Fruit fly (Drosophila melanogaster) whole organism, prepupa: ENCODE data around the gene axo.

Source experiments
- Blimp-1 ChIP-seq: fragments of 200-800 bp; sonication (Bioruptor generic); optimal IDR thresholded peaks from 3 replicates; lab custom pipeline; 2017; ENCODE audit warnings: missing biosample characterization, missing genetic modification characterization, mild to moderate bottlenecking, moderate library complexity, missing genetic modification reagents
- CG10669 ChIP-seq: fragments of 200-800 bp; sonication (Bioruptor generic); optimal IDR thresholded peaks from 3 replicates; lab custom pipeline; 2018; ENCODE audit warnings: missing biosample characterization, mild to moderate bottlenecking, missing genetic modification characterization, moderate library complexity
- CG11294 ChIP-seq: fragments of 200-800 bp; sonication (Bioruptor generic); IDR thresholded peaks from 2 replicates; pipeline ENCODE4 v1.3.6; 2022; ENCODE audit warnings: missing biosample characterization, missing genetic modification characterization
- CG11762 ChIP-seq: fragments of 200-800 bp; sonication (Bioruptor generic); optimal IDR thresholded peaks from 3 replicates; lab custom pipeline; 2016; ENCODE audit warnings: missing biosample characterization, missing genetic modification characterization; ENCODE audit not compliant: insufficient read depth
- CG11902 ChIP-seq: fragments of 200-800 bp; sonication (Bioruptor generic); optimal IDR thresholded peaks from 3 replicates; lab custom pipeline; 2016; ENCODE audit warnings: missing biosample characterization, missing genetic modification characterization
- CG15336 ChIP-seq: fragments of 200-800 bp; sonication (Bioruptor generic); IDR thresholded peaks from 2 replicates; pipeline ENCODE4 v1.3.6; 2022; ENCODE audit warnings: missing biosample characterization, missing genetic modification characterization
- CG16779 ChIP-seq: fragments of 200-800 bp; sonication (Bioruptor generic); optimal IDR thresholded peaks from 3 replicates; lab custom pipeline; 2017; ENCODE audit warnings: missing biosample characterization, mild to moderate bottlenecking, missing genetic modification characterization
- CG31627 ChIP-seq: fragments of 200-800 bp; sonication (Bioruptor generic); optimal IDR thresholded peaks from 3 replicates; lab custom pipeline; 2016; ENCODE audit warnings: missing biosample characterization, missing genetic modification characterization
- CG32006 ChIP-seq: fragments of 200-800 bp; sonication (Bioruptor generic); optimal IDR thresholded peaks from 3 replicates; lab custom pipeline; 2017; ENCODE audit warnings: missing biosample characterization, mild to moderate bottlenecking, missing genetic modification characterization
- CG34406 ChIP-seq: fragments of 200-800 bp; sonication (Bioruptor generic); optimal IDR thresholded peaks from 3 replicates; lab custom pipeline; 2016; ENCODE audit warnings: missing biosample characterization, missing genetic modification characterization
- CG3919 ChIP-seq: fragments of 200-800 bp; sonication (Bioruptor generic); optimal IDR thresholded peaks from 3 replicates; lab custom pipeline; 2016; ENCODE audit warnings: missing biosample characterization, missing genetic modification characterization
- CG6163 ChIP-seq: fragments of 200-800 bp; sonication (Bioruptor generic); IDR thresholded peaks from 3 replicates; pipeline ENCODE4 v1.3.6; 2022; ENCODE audit warnings: missing biosample characterization, missing genetic modification characterization
- CG6276 ChIP-seq: fragments of 200-800 bp; sonication (Bioruptor generic); optimal IDR thresholded peaks from 2 replicates; lab custom pipeline; 2017; ENCODE audit warnings: missing biosample characterization, mild to moderate bottlenecking, missing genetic modification characterization
- CG6808 ChIP-seq: fragments of 200-800 bp; sonication (Bioruptor generic); optimal IDR thresholded peaks from 3 replicates; lab custom pipeline; 2017; ENCODE audit warnings: missing biosample characterization, missing genetic modification characterization, mild to moderate bottlenecking, moderate library complexity, missing genetic modification reagents
- CG6854 ChIP-seq: fragments of 200-800 bp; sonication (Bioruptor generic); optimal IDR thresholded peaks from 2 replicates; lab custom pipeline; 2017; ENCODE audit warnings: missing biosample characterization, mild to moderate bottlenecking, missing genetic modification characterization
- CG7368 ChIP-seq: fragments of 200-800 bp; sonication (Bioruptor generic); optimal IDR thresholded peaks from 3 replicates; lab custom pipeline; 2016; ENCODE audit warnings: missing biosample characterization, missing genetic modification characterization
- CG8119 ChIP-seq: fragments of 200-800 bp; sonication (Bioruptor generic); IDR thresholded peaks from 3 replicates; pipeline ENCODE4 v1.3.6; 2022; ENCODE audit warnings: missing biosample characterization, missing genetic modification characterization
- Eip75B ChIP-seq: fragments of 200-800 bp; sonication (Bioruptor generic); optimal IDR thresholded peaks from 3 replicates; lab custom pipeline; 2016; ENCODE audit warnings: missing biosample characterization, missing genetic modification characterization
- Eip78C ChIP-seq: fragments of 200-800 bp; sonication (Bioruptor generic); peaks from one replicate; lab custom pipeline; 2016; ENCODE audit warnings: missing biosample characterization, missing genetic modification characterization
- Ets96B ChIP-seq: fragments of 200-800 bp; optimal IDR thresholded peaks from 2 replicates; lab custom pipeline; 2019; ENCODE audit warnings: missing biosample characterization, mild to moderate bottlenecking, missing genetic modification characterization, moderate library complexity
- Gug ChIP-seq: fragments of 200-800 bp; sonication (Bioruptor generic); IDR thresholded peaks from 2 replicates; pipeline ENCODE4 v1.3.6; 2022; ENCODE audit warnings: missing biosample characterization, missing genetic modification characterization
- Hr38 ChIP-seq: sonication (Bioruptor generic); optimal IDR thresholded peaks from 2 replicates; lab custom pipeline; 2016; ENCODE audit warnings: missing biosample characterization, missing genetic modification characterization
- Hr39 ChIP-seq: fragments of 200-800 bp; sonication (Bioruptor generic); optimal IDR thresholded peaks from 2 replicates; lab custom pipeline; 2016; ENCODE audit warnings: missing biosample characterization, missing genetic modification characterization
- Lpt ChIP-seq: fragments of 200-800 bp; sonication (Bioruptor generic); optimal IDR thresholded peaks from 3 replicates; lab custom pipeline; 2016; ENCODE audit warnings: missing biosample characterization, missing genetic modification characterization
- Met ChIP-seq: fragments of 200-800 bp; sonication (Bioruptor generic); optimal IDR thresholded peaks from 3 replicates; lab custom pipeline; 2016; ENCODE audit warnings: missing biosample characterization, missing genetic modification characterization
- OdsH ChIP-seq: fragments of 200-800 bp; sonication (Bioruptor generic); optimal IDR thresholded peaks from 3 replicates; lab custom pipeline; 2016; ENCODE audit warnings: missing biosample characterization, missing genetic modification characterization
- Smox ChIP-seq: fragments of 200-800 bp; sonication (Bioruptor generic); optimal IDR thresholded peaks from 3 replicates; lab custom pipeline; 2016; ENCODE audit warnings: missing biosample characterization, missing genetic modification characterization
- Sox102F ChIP-seq: fragments of 200-800 bp; sonication (Bioruptor generic); optimal IDR thresholded peaks from 2 replicates; lab custom pipeline; 2016; ENCODE audit warnings: missing biosample characterization, mild to moderate bottlenecking, missing genetic modification characterization
- Sox14 ChIP-seq: fragments of 200-800 bp; sonication (Bioruptor generic); optimal IDR thresholded peaks from 3 replicates; lab custom pipeline; 2016; ENCODE audit warnings: missing biosample characterization, missing genetic modification characterization
- Sox15 ChIP-seq: fragments of 200-800 bp; sonication (Bioruptor generic); optimal IDR thresholded peaks from 3 replicates; lab custom pipeline; 2016; ENCODE audit warnings: missing biosample characterization, missing genetic modification characterization
- acj6 ChIP-seq: fragments of 200-800 bp; sonication (Bioruptor generic); optimal IDR thresholded peaks from 3 replicates; lab custom pipeline; 2016; ENCODE audit warnings: missing biosample characterization, missing genetic modification characterization
- dac ChIP-seq: fragments of 200-800 bp; sonication (Bioruptor generic); optimal IDR thresholded peaks from 2 replicates; lab custom pipeline; 2017; ENCODE audit warnings: missing biosample characterization, mild to moderate bottlenecking, missing genetic modification characterization
- dsx ChIP-seq: fragments of 200-800 bp; optimal IDR thresholded peaks from 3 replicates; lab custom pipeline; 2019; ENCODE audit warnings: missing biosample characterization, mild to moderate bottlenecking, missing genetic modification characterization, moderate library complexity; ENCODE audit not compliant: poor library complexity, severe bottlenecking
- eg ChIP-seq: fragments of 200-800 bp; sonication (Bioruptor generic); IDR thresholded peaks from 3 replicates; pipeline ENCODE4 v1.3.6; 2022; ENCODE audit warnings: missing biosample characterization, missing genetic modification characterization
- esn ChIP-seq: fragments of 200-800 bp; sonication (Bioruptor generic); optimal IDR thresholded peaks from 2 replicates; lab custom pipeline; 2016; ENCODE audit warnings: missing biosample characterization, mild to moderate bottlenecking, missing genetic modification characterization, moderate library complexity
- fd59A ChIP-seq: fragments of 200-800 bp; sonication (Bioruptor generic); optimal IDR thresholded peaks from 2 replicates; lab custom pipeline; 2017; ENCODE audit warnings: missing biosample characterization, mild to moderate bottlenecking, missing genetic modification characterization, missing genetic modification reagents
- fd85E ChIP-seq: fragments of 200-800 bp; sonication (Bioruptor generic); optimal IDR thresholded peaks from 3 replicates; lab custom pipeline; 2016; ENCODE audit warnings: missing biosample characterization, missing genetic modification characterization
- fkh ChIP-seq: fragments of 200-800 bp; sonication (Bioruptor generic); optimal IDR thresholded peaks from 3 replicates; lab custom pipeline; 2017; ENCODE audit warnings: missing biosample characterization, mild to moderate bottlenecking, missing genetic modification characterization, moderate library complexity
- net ChIP-seq: fragments of 200-800 bp; sonication (Bioruptor generic); optimal IDR thresholded peaks from 3 replicates; lab custom pipeline; 2016; ENCODE audit warnings: missing biosample characterization, missing genetic modification characterization
- pdm3 ChIP-seq: fragments of 200-800 bp; sonication (Bioruptor generic); optimal IDR thresholded peaks from 3 replicates; lab custom pipeline; 2016; ENCODE audit warnings: missing biosample characterization, missing genetic modification characterization
- salr ChIP-seq, 2 experiments: fragments of 200-800 bp; sonication (Bioruptor generic); optimal IDR thresholded peaks; 3 replicates each; lab custom pipeline; 2016 to 2018; ENCODE audit warnings: missing biosample characterization in 2 of 2, missing genetic modification characterization in 2 of 2, mild to moderate bottlenecking in 1 of 2
- ss ChIP-seq, 2 experiments: fragments of 200-800 bp; sonication (Bioruptor generic); optimal IDR thresholded peaks; 2 replicates in 1 of 2; 3 replicates in 1 of 2; lab custom pipeline; 2017 to 2018; ENCODE audit warnings: mild to moderate bottlenecking in 2 of 2, missing biosample characterization in 2 of 2, missing genetic modification characterization in 2 of 2, moderate library complexity in 1 of 2
- topi ChIP-seq: fragments of 200-800 bp; sonication (Bioruptor generic); optimal IDR thresholded peaks from 3 replicates; lab custom pipeline; 2016; ENCODE audit warnings: missing biosample characterization, missing genetic modification characterization

Gene axo

dm6 chr3L:4623870-4624269 lies 63.2 kb downstream of the axo start (continued):
- TF ChIP-seq Met (GFP tag; lab: Kevin White, UChicago) (peak; percentile 10), Smox (GFP tag; lab: Kevin White, UChicago) (peak; percentile 48), CG8119 (peak; percentile 71), Eip78C (peak; percentile 87), Sox102F (GFP tag; lab: Kevin White, UChicago) (peak; percentile 19), OdsH (GFP tag; lab: Kevin White, UChicago) (peak; percentile 78), ss (GFP tag; optimal IDR thresholded peaks at IDR 0.05; lab: Kevin White, UChicago) (no peak), net (GFP tag; lab: Kevin White, UChicago) (peak; percentile 61), CG15336 (peak; percentile 79), fkh (GFP tag; lab: Kevin White, UChicago) (no peak), Sox15 (peak; percentile 32), topi (GFP tag; lab: Kevin White, UChicago) (peak; percentile 33), pdm3 (GFP tag; lab: Kevin White, UChicago) (peak; percentile 73), CG34406 (GFP tag; lab: Kevin White, UChicago) (peak; percentile 16), Hr38 (GFP tag; lab: Kevin White, UChicago) (no peak), CG6808 (GFP tag; lab: Kevin White, UChicago) (peak; percentile 53), CG6276 (GFP tag; lab: Kevin White, UChicago) (peak; percentile 52), salr (GFP tag; optimal IDR thresholded peaks at IDR 0.05; lab: Kevin White, UChicago) (peak; percentile 35 to 81), fd59A (GFP tag; lab: Kevin White, UChicago) (peak; percentile 42), CG10669 (GFP tag; lab: Kevin White, UChicago) (peak; percentile 64), dsx (GFP tag; lab: Kevin White, UChicago) (peak; percentile 41), CG16779 (no peak), Eip75B (GFP tag; lab: Kevin White, UChicago) (peak; percentile 52), Ets96B (tag; lab: Kevin White, UChicago) (peak; percentile 64)

dm6 chr3L:4623035-4623580 lies 64.0 kb downstream of the axo start:
- TF ChIP-seq Blimp-1 (no peak), pdm3 (GFP tag; lab: Kevin White, UChicago) (no peak), Sox14 (GFP tag; lab: Kevin White, UChicago) (peak; percentile 63), fd85E (GFP tag; lab: Kevin White, UChicago) (no peak), CG11902 (no peak), CG11762 (GFP tag; lab: Kevin White, UChicago) (no peak), Lpt (GFP tag; lab: Kevin White, UChicago) (peak; percentile 7), CG11294 (GFP tag; lab: Robert Waterston, UW) (no peak), net (GFP tag; lab: Kevin White, UChicago) (no peak), CG6276 (GFP tag; lab: Kevin White, UChicago) (no peak), Hr38 (GFP tag; lab: Kevin White, UChicago) (no peak), Eip75B (GFP tag; lab: Kevin White, UChicago) (no peak), Sox15 (no peak), CG32006 (GFP tag; lab: Kevin White, UChicago) (no peak), CG3919 (GFP tag; lab: Kevin White, UChicago) (no peak), Eip78C (no peak), esn (no peak), fd59A (GFP tag; lab: Kevin White, UChicago) (no peak), Gug (GFP tag; lab: Robert Waterston, UW) (no peak), Sox102F (GFP tag; lab: Kevin White, UChicago) (no peak), CG8119 (no peak), fkh (GFP tag; lab: Kevin White, UChicago) (no peak), dac (GFP tag; lab: Kevin White, UChicago) (no peak), CG6854 (GFP tag; lab: Kevin White, UChicago) (no peak), CG7368 (GFP tag; lab: Kevin White, UChicago) (no peak), salr (GFP tag; optimal IDR thresholded peaks at IDR 0.05; lab: Kevin White, UChicago) (no peak), acj6 (GFP tag; lab: Kevin White, UChicago) (no peak), Hr39 (GFP tag; lab: Kevin White, UChicago) (no peak), ss (GFP tag; optimal IDR thresholded peaks at IDR 0.05; lab: Kevin White, UChicago) (peak in 1 of 2 experiments; percentile 18), eg (GFP tag; lab: Robert Waterston, UW) (no peak), OdsH (GFP tag; lab: Kevin White, UChicago) (no peak), CG6808 (GFP tag; lab: Kevin White, UChicago) (no peak), dsx (GFP tag; lab: Kevin White, UChicago) (peak; percentile 29), CG31627 (GFP tag; lab: Kevin White, UChicago) (no peak), CG15336 (no peak), CG6163 (GFP tag; lab: Robert Waterston, UW) (peak; percentile 67; the same call in 2 of the 3 replicates)
